Fruit fly (Drosophila melanogaster) whole organism, embryonic: ENCODE measurements around the gene CG9986.

ENCODE experiments used
- Aef1 ChIP-seq: fragments of 200-800 bp; sonication (Bioruptor generic); IDR thresholded peaks from 3 replicates; pipeline ENCODE4 v1.3.6; 2022; ENCODE audit warnings: missing biosample characterization, missing genetic modification characterization
- Atf-2 ChIP-seq: fragments of 200-800 bp; sonication (Bioruptor generic); optimal IDR thresholded peaks from 2 replicates; lab custom pipeline; 2016; ENCODE audit warnings: missing biosample characterization, missing genetic modification characterization
- CG10321 ChIP-seq: fragments of 200-800 bp; sonication (Bioruptor generic); IDR thresholded peaks from 2 replicates; pipeline ENCODE4 v1.3.6; 2022; ENCODE audit warnings: missing biosample characterization, missing genetic modification characterization
- CG10366 ChIP-seq: fragments of 200-800 bp; sonication (Bioruptor generic); IDR thresholded peaks from 2 replicates; pipeline ENCODE4 v1.3.6; 2022; ENCODE audit warnings: missing biosample characterization, missing genetic modification characterization
- CG11504 ChIP-seq: fragments of 200-800 bp; sonication (Bioruptor generic); optimal IDR thresholded peaks from 3 replicates; lab custom pipeline; 2019; ENCODE audit warnings: missing biosample characterization, mild to moderate bottlenecking, missing genetic modification characterization, moderate library complexity
- CG11723 ChIP-seq: fragments of 200-800 bp; sonication (Bioruptor generic); optimal IDR thresholded peaks from 2 replicates; lab custom pipeline; 2017; ENCODE audit warnings: missing biosample characterization, mild to moderate bottlenecking, missing genetic modification characterization
- CG12299 ChIP-seq: fragments of 200-800 bp; sonication (Bioruptor generic); optimal IDR thresholded peaks from 2 replicates; lab custom pipeline; 2018; ENCODE audit warnings: missing biosample characterization, mild to moderate bottlenecking, missing genetic modification characterization
- CG13624 ChIP-seq: fragments of 200-800 bp; sonication (Bioruptor generic); optimal IDR thresholded peaks from 2 replicates; lab custom pipeline; 2016; ENCODE audit warnings: missing biosample characterization, missing genetic modification characterization
- CG14667 ChIP-seq: fragments of 200-800 bp; sonication (Bioruptor generic); IDR thresholded peaks from 2 replicates; pipeline ENCODE4 v1.3.6; 2022; ENCODE audit warnings: missing biosample characterization, missing genetic modification characterization
- CG1603 ChIP-seq: fragments of 200-800 bp; sonication (Bioruptor generic); optimal IDR thresholded peaks from 2 replicates; lab custom pipeline; 2019; ENCODE audit warnings: missing biosample characterization, mild to moderate bottlenecking, missing genetic modification characterization, moderate library complexity
- CG16779 ChIP-seq: fragments of 200-800 bp; sonication (Bioruptor generic); IDR thresholded peaks from 2 replicates; pipeline ENCODE4 v1.3.6; 2022; ENCODE audit warnings: missing biosample characterization, missing genetic modification characterization
- CG16815 ChIP-seq: fragments of 200-800 bp; sonication (Bioruptor generic); optimal IDR thresholded peaks from 3 replicates; lab custom pipeline; 2017; ENCODE audit warnings: missing biosample characterization, mild to moderate bottlenecking, missing genetic modification characterization
- CG17328 ChIP-seq: fragments of 200-800 bp; sonication (Bioruptor generic); IDR thresholded peaks from 2 replicates; pipeline ENCODE4 v1.3.6; 2022; ENCODE audit warnings: missing biosample characterization, missing genetic modification characterization
- CG2116 ChIP-seq: fragments of 200-800 bp; sonication (Bioruptor generic); optimal IDR thresholded peaks from 3 replicates; lab custom pipeline; 2018; ENCODE audit warnings: missing biosample characterization, mild to moderate bottlenecking, missing genetic modification characterization
- CG2678 ChIP-seq: fragments of 200-800 bp; sonication (Bioruptor generic); optimal IDR thresholded peaks from 3 replicates; lab custom pipeline; 2019; ENCODE audit warnings: missing biosample characterization, mild to moderate bottlenecking, missing genetic modification characterization, moderate library complexity
- CG30020 ChIP-seq: fragments of 200-800 bp; optimal IDR thresholded peaks from 2 replicates; lab custom pipeline; 2019; ENCODE audit warnings: missing biosample characterization, mild to moderate bottlenecking, missing genetic modification characterization, moderate library complexity
- CG3847 ChIP-seq: fragments of 200-800 bp; sonication (Bioruptor generic); IDR thresholded peaks from 2 replicates; pipeline ENCODE4 v1.3.6; 2022; ENCODE audit warnings: missing biosample characterization, missing genetic modification characterization
- CG4360 ChIP-seq: fragments of 200-800 bp; sonication (Bioruptor generic); IDR thresholded peaks from 2 replicates; pipeline ENCODE4 v1.3.6; 2022; ENCODE audit warnings: missing biosample characterization, missing genetic modification characterization
- CG6254 ChIP-seq: fragments of 200-800 bp; sonication (Bioruptor generic); optimal IDR thresholded peaks from 3 replicates; lab custom pipeline; 2017; ENCODE audit warnings: mild to moderate bottlenecking, missing biosample characterization, missing genetic modification reagents, missing genetic modification characterization
- CG6683 ChIP-seq: fragments of 200-800 bp; sonication (Bioruptor generic); optimal IDR thresholded peaks from 2 replicates; lab custom pipeline; 2017; ENCODE audit warnings: missing biosample characterization, mild to moderate bottlenecking, missing genetic modification characterization, missing genetic modification reagents
- CG6854 ChIP-seq: fragments of 200-800 bp; sonication (Bioruptor generic); optimal IDR thresholded peaks from 3 replicates; lab custom pipeline; 2017; ENCODE audit warnings: missing biosample characterization, mild to moderate bottlenecking, missing genetic modification characterization
- CG7987 ChIP-seq: fragments of 200-800 bp; sonication (Bioruptor generic); optimal IDR thresholded peaks from 2 replicates; lab custom pipeline; 2018; ENCODE audit warnings: missing biosample characterization, mild to moderate bottlenecking, missing genetic modification characterization, moderate library complexity
- CG8290 ChIP-seq, 3 experiments: fragments of 200-800 bp; sonication (Bioruptor generic); optimal IDR thresholded peaks; 2 replicates each; lab custom pipeline; 2016 to 2019; ENCODE audit warnings: missing biosample characterization in 3 of 3, missing genetic modification characterization in 3 of 3, mild to moderate bottlenecking in 2 of 3, moderate library complexity in 1 of 3
- D19B ChIP-seq: fragments of 200-800 bp; sonication (Bioruptor generic); optimal IDR thresholded peaks from 2 replicates; lab custom pipeline; 2017; ENCODE audit warnings: missing biosample characterization, mild to moderate bottlenecking, missing genetic modification characterization
- HLH3B ChIP-seq: fragments of 200-800 bp; sonication (Bioruptor generic); IDR thresholded peaks from 2 replicates; pipeline ENCODE4 v1.3.6; 2022; ENCODE audit warnings: missing biosample characterization, missing genetic modification characterization
- HmgD ChIP-seq: fragments of 200-800 bp; sonication (Bioruptor generic); optimal IDR thresholded peaks from 3 replicates; lab custom pipeline; 2016; ENCODE audit warnings: missing biosample characterization, missing genetic modification characterization
- Hr51 ChIP-seq, 2 experiments: fragments of 200-800 bp; sonication (Bioruptor generic); optimal IDR thresholded peaks; 2 replicates in 1 of 2; 3 replicates in 1 of 2; lab custom pipeline; 2016 to 2018; ENCODE audit warnings: missing biosample characterization in 2 of 2, missing genetic modification characterization in 2 of 2, mild to moderate bottlenecking in 1 of 2, moderate library complexity in 1 of 2
- Lim3 ChIP-seq: fragments of 200-800 bp; sonication (Bioruptor generic); IDR thresholded peaks from 2 replicates; pipeline ENCODE4 v1.3.6; 2022; ENCODE audit warnings: missing biosample characterization, missing genetic modification characterization
- MTF-1 ChIP-seq: fragments of 200-800 bp; sonication (Bioruptor generic); optimal IDR thresholded peaks from 2 replicates; lab custom pipeline; 2018; ENCODE audit warnings: missing biosample characterization, mild to moderate bottlenecking, missing genetic modification characterization, borderline replicate concordance
- Mrtf ChIP-seq: fragments of 200-800 bp; sonication (Bioruptor generic); IDR thresholded peaks from 3 replicates; pipeline ENCODE4 v1.3.6; 2022; ENCODE audit warnings: missing biosample characterization, missing genetic modification characterization
- NC2β ChIP-seq: fragments of 200-800 bp; sonication (Bioruptor generic); optimal IDR thresholded peaks from 2 replicates; lab custom pipeline; 2016; ENCODE audit warnings: missing biosample characterization, missing genetic modification characterization
- Nf-YC ChIP-seq: fragments of 200-800 bp; optimal IDR thresholded peaks from 3 replicates; lab custom pipeline; 2019; ENCODE audit warnings: missing biosample characterization, mild to moderate bottlenecking, missing genetic modification characterization, moderate library complexity
- Poxn ChIP-seq: fragments of 200-800 bp; sonication (Bioruptor generic); IDR thresholded peaks from 2 replicates; pipeline ENCODE4 v1.3.6; 2022; ENCODE audit warnings: missing biosample characterization, missing genetic modification characterization
- Side ChIP-seq: fragments of 200-800 bp; sonication (Bioruptor generic); optimal IDR thresholded peaks from 2 replicates; lab custom pipeline; 2016; ENCODE audit warnings: missing biosample characterization, missing genetic modification characterization
- aop ChIP-seq: fragments of 200-800 bp; sonication (Bioruptor generic); IDR thresholded peaks from 2 replicates; pipeline ENCODE4 v1.3.6; 2022; ENCODE audit warnings: missing biosample characterization, missing genetic modification characterization
- ase ChIP-seq: fragments of 200-800 bp; sonication (Bioruptor generic); IDR thresholded peaks from 3 replicates; pipeline ENCODE4 v1.3.6; 2022; ENCODE audit warnings: missing biosample characterization, missing genetic modification characterization
- caup ChIP-seq: fragments of 200-800 bp; sonication (Bioruptor generic); optimal IDR thresholded peaks from 3 replicates; lab custom pipeline; 2017; ENCODE audit warnings: missing biosample characterization, mild to moderate bottlenecking, missing genetic modification characterization, moderate library complexity; ENCODE audit not compliant: severe bottlenecking
- chn ChIP-seq: fragments of 200-800 bp; sonication (Bioruptor generic); optimal IDR thresholded peaks from 2 replicates; lab custom pipeline; 2016; ENCODE audit warnings: missing biosample characterization, missing genetic modification characterization
- crc ChIP-seq: fragments of 200-800 bp; sonication (Bioruptor generic); optimal IDR thresholded peaks from 2 replicates; lab custom pipeline; 2016; ENCODE audit warnings: missing biosample characterization, missing genetic modification characterization
- da ChIP-seq: fragments of 200-800 bp; sonication (Bioruptor generic); optimal IDR thresholded peaks from 2 replicates; lab custom pipeline; 2016; ENCODE audit warnings: missing biosample characterization, missing genetic modification characterization
- danr ChIP-seq: fragments of 200-800 bp; sonication (Bioruptor generic); IDR thresholded peaks from 2 replicates; pipeline ENCODE4 v1.3.6; 2022; ENCODE audit warnings: missing biosample characterization, missing genetic modification characterization
- fd102C ChIP-seq: fragments of 200-800 bp; sonication (Bioruptor generic); optimal IDR thresholded peaks from 2 replicates; lab custom pipeline; 2018; ENCODE audit warnings: missing biosample characterization, mild to moderate bottlenecking, missing genetic modification characterization, moderate library complexity
- gem ChIP-seq: fragments of 200-800 bp; sonication (Bioruptor generic); optimal IDR thresholded peaks from 2 replicates; lab custom pipeline; 2019; ENCODE audit warnings: missing biosample characterization, mild to moderate bottlenecking, missing genetic modification characterization, moderate library complexity
- lab ChIP-seq: fragments of 200-800 bp; sonication (Bioruptor generic); optimal IDR thresholded peaks from 3 replicates; lab custom pipeline; 2017; ENCODE audit warnings: missing biosample characterization, missing genetic modification characterization, mild to moderate bottlenecking, moderate library complexity, missing genetic modification reagents
- nmo ChIP-seq: fragments of 200-800 bp; sonication (Bioruptor generic); optimal IDR thresholded peaks from 2 replicates; lab custom pipeline; 2018; ENCODE audit warnings: missing biosample characterization, mild to moderate bottlenecking, missing genetic modification characterization, moderate library complexity
- psq ChIP-seq: fragments of 200-800 bp; sonication (Bioruptor generic); optimal IDR thresholded peaks from 2 replicates; lab custom pipeline; 2017; ENCODE audit warnings: missing biosample characterization, missing genetic modification characterization
- stwl ChIP-seq: fragments of 200-800 bp; sonication (Bioruptor generic); optimal IDR thresholded peaks from 3 replicates; lab custom pipeline; 2018; ENCODE audit warnings: missing biosample characterization, mild to moderate bottlenecking, missing genetic modification characterization, moderate library complexity
- tin ChIP-seq: fragments of 200-800 bp; sonication (Bioruptor generic); optimal IDR thresholded peaks from 3 replicates; lab custom pipeline; 2016; ENCODE audit warnings: missing biosample characterization, missing genetic modification characterization
- tup ChIP-seq: fragments of 200-800 bp; sonication (Bioruptor generic); optimal IDR thresholded peaks from 2 replicates; lab custom pipeline; 2016; ENCODE audit warnings: missing biosample characterization, mild to moderate bottlenecking, missing genetic modification characterization, moderate library complexity
- tx ChIP-seq: fragments of 200-800 bp; sonication (Bioruptor generic); optimal IDR thresholded peaks from 2 replicates; lab custom pipeline; 2016; ENCODE audit warnings: missing biosample characterization, missing genetic modification characterization
- vvl ChIP-seq: fragments of 200-800 bp; sonication (Bioruptor generic); IDR thresholded peaks from 2 replicates; pipeline ENCODE4 v1.3.6; 2022; ENCODE audit warnings: missing biosample characterization, missing genetic modification characterization

Gene CG9986

DNA sequence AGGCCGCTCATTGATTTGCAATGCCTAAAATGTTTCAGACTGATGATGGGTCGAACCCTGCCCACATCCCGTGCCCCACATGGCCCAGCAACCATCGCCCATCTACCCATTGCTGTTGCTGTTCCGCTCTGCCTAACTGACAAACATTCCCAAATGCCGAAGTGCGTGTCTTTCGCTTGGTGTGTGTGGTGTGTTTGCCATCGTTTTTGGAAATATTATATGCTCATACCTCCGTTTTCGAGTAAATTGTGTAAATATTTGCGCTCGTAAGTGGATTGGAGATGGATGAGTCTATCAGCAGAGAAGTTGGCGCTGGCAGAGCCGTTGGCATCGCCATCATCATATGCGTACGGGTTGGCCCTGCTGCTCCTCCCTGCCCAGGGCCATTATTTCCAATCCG, 8.4 kb upstream of the CG9986 start (continued):
- TF ChIP-seq Poxn = no peak
- TF ChIP-seq chn (GFP tag; lab: Kevin White, UChicago) = no peak
- TF ChIP-seq da (GFP tag; lab: Kevin White, UChicago) = no peak
- no peak for TF ChIP-seq CG10366 (GFP tag; lab: Robert Waterston, UW)
- TF ChIP-seq CG3847 (GFP tag; lab: Robert Waterston, UW) = no peak
- TF ChIP-seq ase (GFP tag; lab: Robert Waterston, UW) = no peak
- no peak for TF ChIP-seq HmgD (GFP tag; lab: Kevin White, UChicago)
- TF ChIP-seq fd102C (GFP tag; lab: Kevin White, UChicago) = no peak
- TF ChIP-seq HLH3B (GFP tag; lab: Robert Waterston, UW) = no peak
- no peak for TF ChIP-seq CG14667 (GFP tag; lab: Robert Waterston, UW)
- TF ChIP-seq gem (tag; lab: Kevin White, UChicago) = no peak
- TF ChIP-seq CG6854 (GFP tag; lab: Kevin White, UChicago) = no peak
- no peak for TF ChIP-seq crc (GFP tag; lab: Kevin White, UChicago)
- TF ChIP-seq danr (GFP tag; lab: Robert Waterston, UW) = 0 out of 2 replicates have a peak, but pooled peaks have one; percentile 12
- TF ChIP-seq Atf-2 (GFP tag; lab: Kevin White, UChicago) = no peak
- TF ChIP-seq CG11723 = no peak
- TF ChIP-seq vvl (GFP tag; lab: Robert Waterston, UW) = 0 out of 2 replicates have a peak, but pooled peaks have one; percentile 24
- no peak for TF ChIP-seq D19B (GFP tag; lab: Kevin White, UChicago)
- TF ChIP-seq Mrtf (GFP tag; lab: Robert Waterston, UW) = no peak
- 0 out of 2 replicates have a peak, but pooled peaks have one; percentile 15 for TF ChIP-seq CG4360
- no peak for TF ChIP-seq CG2116 (GFP tag; lab: Kevin White, UChicago)
- no peak for TF ChIP-seq MTF-1 (GFP tag; lab: Kevin White, UChicago)
- no peak for TF ChIP-seq caup (GFP tag; lab: Kevin White, UChicago)
- no peak for TF ChIP-seq tup
- TF ChIP-seq CG6683 (GFP tag; lab: Kevin White, UChicago) = no peak
- TF ChIP-seq Nf-YC = no peak
- no peak for TF ChIP-seq CG1603 (tag; lab: Kevin White, UChicago)
- TF ChIP-seq nmo (GFP tag; lab: Kevin White, UChicago) = no peak
- no peak for TF ChIP-seq tin (GFP tag; lab: Kevin White, UChicago)
- TF ChIP-seq CG2678 (tag; lab: Kevin White, UChicago) = peak; percentile 8
- peak; percentile 23 for TF ChIP-seq lab (GFP tag; lab: Kevin White, UChicago)
- TF ChIP-seq Aef1 (GFP tag; lab: Robert Waterston, UW) = no peak
- TF ChIP-seq aop (GFP tag; lab: Robert Waterston, UW) = no peak
- TF ChIP-seq CG13624 (GFP tag; lab: Kevin White, UChicago) = no peak
- TF ChIP-seq CG11504 (tag; lab: Kevin White, UChicago) = no peak
- TF ChIP-seq CG17328 (GFP tag; lab: Robert Waterston, UW) = 0 out of 2 replicates have a peak, but pooled peaks have one; percentile 4
- no peak for TF ChIP-seq psq (GFP tag; lab: Kevin White, UChicago)
- TF ChIP-seq CG16779 (GFP tag; lab: Robert Waterston, UW) = no peak
- TF ChIP-seq CG16815 (GFP tag; lab: Kevin White, UChicago) = no peak
- no peak for TF ChIP-seq CG8290 (GFP tag; optimal IDR thresholded peaks at IDR 0.05; lab: Kevin White, UChicago)
- peak in 1 of 2 experiments; percentile 20 for TF ChIP-seq CG8290 (tag; optimal IDR thresholded peaks at IDR 0.05; lab: Kevin White, UChicago)
- TF ChIP-seq stwl (tag; lab: Kevin White, UChicago) = no peak
- no peak for TF ChIP-seq CG12299 (tag; lab: Kevin White, UChicago)
- no peak for TF ChIP-seq CG10321 (GFP tag; lab: Robert Waterston, UW)
- no peak for TF ChIP-seq Hr51 (GFP tag; optimal IDR thresholded peaks at IDR 0.05; lab: Kevin White, UChicago)
- no peak for TF ChIP-seq CG7987 (GFP tag; lab: Kevin White, UChicago)
- TF ChIP-seq Side (GFP tag; lab: Kevin White, UChicago) = no peak
- no peak for TF ChIP-seq Lim3 (GFP tag; lab: Robert Waterston, UW)
- TF ChIP-seq CG6254 = no peak
- TF ChIP-seq tx (GFP tag; lab: Kevin White, UChicago) = no peak
- TF ChIP-seq NC2β = no peak
- TF ChIP-seq CG30020 (tag; lab: Kevin White, UChicago) = no peak
